Fruit fly (Drosophila melanogaster): Measurements from ENCODE around the gene Cortactin.

Cortactin gene

DNA sequence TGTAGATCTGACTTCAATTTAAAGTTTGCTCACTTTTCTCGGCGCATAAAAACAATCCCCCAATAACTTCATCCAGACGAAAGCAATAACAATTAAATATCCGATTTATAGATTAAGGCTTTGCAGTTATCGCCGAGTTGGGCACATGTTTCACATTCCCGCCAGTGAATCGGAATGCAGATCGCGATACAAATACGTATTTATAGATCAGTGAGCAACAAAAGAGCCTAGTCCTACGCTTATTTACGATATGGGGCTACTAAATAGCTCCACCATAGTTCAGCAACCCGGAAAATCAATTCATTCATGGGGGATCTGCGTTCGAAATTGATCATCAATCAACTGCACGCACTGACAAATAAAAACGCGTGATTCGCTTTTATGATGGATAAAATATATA is 27.8 kb upstream of the Cortactin start:
- TF ChIP-seq CTCF (optimal IDR thresholded peaks at IDR 0.05) (no peak), CG8478 (optimal IDR thresholded peaks at IDR 0.05) (no peak)

DNA sequence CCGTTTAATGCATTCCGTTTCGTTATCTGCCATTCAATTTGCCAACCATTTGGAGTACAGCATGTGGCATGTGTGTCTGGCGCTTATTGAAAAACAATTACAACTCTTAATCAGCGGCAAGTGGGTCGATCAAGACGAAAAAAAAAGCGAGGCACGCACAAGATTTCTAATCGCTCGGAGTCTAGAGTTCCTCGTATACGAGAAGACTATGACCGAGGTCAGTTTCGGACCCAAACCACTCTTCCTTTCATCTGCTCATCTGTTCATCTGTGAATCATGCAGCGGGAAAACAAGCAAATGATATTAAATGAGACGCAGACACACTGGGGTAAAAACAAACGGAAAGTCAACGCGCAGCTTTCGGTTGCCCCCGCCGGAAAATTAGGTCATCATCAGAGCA is 27.2 kb upstream of the Cortactin start:
- TF ChIP-seq CG8478 (optimal IDR thresholded peaks at IDR 0.05) (no peak), CTCF (optimal IDR thresholded peaks at IDR 0.05) (no peak)

DNA sequence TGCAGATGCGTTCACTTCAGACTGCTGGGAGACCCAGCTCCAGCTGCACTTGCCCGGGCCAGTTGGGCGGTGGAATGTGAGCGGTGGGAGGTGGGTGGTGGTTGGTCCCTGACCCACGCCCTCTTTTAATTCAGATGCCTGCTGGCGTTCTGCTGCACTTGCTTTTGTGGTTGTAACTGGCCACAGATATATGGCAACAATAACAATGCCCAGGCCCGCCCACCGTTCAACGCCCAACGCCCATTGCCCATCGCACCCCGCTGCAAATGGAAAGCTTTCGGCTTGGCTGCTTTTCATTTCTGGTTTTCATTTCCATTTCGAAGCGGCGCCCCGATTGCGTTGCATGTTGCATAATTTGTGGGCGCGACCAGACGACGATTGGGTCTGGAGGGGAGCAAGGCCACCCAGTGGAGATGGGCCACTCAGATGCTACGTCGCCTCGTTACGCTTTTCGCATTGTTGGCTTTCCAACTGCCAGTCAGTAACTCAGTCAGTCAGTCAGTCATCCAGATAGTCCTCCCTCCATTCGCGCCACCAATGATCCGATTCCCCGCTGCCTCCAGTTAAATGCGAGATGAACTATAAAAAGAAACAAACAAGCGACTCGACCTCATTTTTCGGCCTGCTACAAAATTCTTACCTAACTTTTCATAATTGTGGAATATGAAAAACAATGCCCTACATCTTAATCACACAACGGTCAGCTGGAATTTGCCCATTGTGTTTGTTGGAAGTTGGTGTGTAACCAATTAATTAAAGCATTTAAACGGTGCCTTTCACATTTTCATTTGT is 26.2 kb upstream of the Cortactin start:
- TF ChIP-seq CG8478 (optimal IDR thresholded peaks at IDR 0.05) (no peak), CTCF (optimal IDR thresholded peaks at IDR 0.05) (no peak)

DNA sequence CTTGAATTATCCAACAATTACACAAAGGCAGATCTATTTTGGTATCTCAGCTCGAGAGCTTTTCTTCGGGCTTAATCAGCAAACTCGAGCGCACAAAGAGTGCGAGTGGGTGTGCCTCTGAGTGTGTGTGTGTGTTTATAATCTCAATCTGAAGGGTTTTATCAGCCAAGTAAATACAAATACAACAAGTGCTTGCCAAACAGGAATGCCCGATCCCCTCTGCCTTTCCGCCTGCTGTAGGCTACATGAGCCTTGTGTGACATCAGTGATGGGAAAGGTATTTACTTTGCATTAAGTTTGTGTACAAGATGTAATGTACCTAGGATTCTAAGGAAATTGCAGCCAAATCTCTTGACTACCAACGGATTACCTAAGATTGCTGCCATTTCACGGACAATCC is 25.1 kb upstream of the Cortactin start:
- TF ChIP-seq CG8478 (optimal IDR thresholded peaks at IDR 0.05) (no peak), CTCF (optimal IDR thresholded peaks at IDR 0.05) (no peak)

DNA sequence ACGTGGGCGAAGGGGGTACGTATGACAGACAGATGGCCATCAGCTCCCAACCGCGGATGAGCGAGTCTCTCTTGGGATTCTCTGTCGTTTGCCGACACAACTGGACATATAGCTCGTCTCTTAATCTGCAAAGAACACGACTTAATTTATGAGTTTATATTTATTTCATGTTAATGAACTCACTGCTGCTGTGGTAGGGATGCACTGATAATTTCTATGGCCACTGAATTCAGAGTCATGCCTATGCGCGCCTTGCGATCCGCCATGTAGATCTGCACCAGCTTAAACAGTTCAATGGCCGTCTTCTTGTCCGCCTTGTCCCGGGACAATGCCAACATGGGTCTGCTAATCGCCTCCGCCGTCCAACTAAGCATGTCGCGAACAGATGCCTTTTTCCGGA is 20.7 kb upstream of the Cortactin start:
- TF ChIP-seq CG8478 (optimal IDR thresholded peaks at IDR 0.05): no peak
- TF ChIP-seq CTCF (optimal IDR thresholded peaks at IDR 0.05): no peak

DNA sequence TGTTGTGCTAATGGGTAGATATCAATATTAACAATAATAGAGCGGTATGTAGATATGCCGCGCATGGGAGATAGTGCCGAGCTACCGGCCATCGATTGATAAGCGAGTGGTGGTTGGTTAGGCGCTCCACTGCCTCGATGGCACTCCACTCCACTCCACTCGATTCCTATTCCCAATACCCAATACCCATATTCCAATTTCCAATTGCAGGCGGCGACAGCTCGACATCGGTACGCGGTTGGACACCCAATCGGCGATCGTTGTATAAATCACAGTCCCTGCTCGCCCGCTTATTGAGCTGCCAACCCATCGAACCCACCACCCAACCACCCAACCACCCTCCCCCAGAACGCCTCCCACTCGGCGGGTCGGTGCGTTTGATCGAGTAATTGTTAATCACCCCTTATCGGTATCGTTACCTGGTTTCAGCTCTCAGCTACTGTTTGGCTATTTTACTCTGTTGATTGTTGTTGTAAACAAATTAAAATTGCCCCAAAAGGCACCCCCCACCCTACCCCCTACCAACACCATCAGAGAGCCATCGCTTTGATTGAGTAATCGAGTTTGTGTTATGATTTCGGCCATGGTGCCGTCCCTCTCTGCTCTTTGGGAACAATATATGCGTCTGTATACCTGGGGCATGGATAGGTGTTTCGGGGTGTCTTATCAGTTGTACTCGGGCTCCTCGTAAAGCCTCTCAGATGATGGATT is 16.8 kb upstream of the Cortactin start, which contains the start of gene HHEX:
Gene HHEX, minus strand, starts transcription at position 51 of the 711 bp plus-strand sequence.
- no peak for TF ChIP-seq CTCF (optimal IDR thresholded peaks at IDR 0.05)
- TF ChIP-seq CG8478 (optimal IDR thresholded peaks at IDR 0.05): no peak

DNA sequence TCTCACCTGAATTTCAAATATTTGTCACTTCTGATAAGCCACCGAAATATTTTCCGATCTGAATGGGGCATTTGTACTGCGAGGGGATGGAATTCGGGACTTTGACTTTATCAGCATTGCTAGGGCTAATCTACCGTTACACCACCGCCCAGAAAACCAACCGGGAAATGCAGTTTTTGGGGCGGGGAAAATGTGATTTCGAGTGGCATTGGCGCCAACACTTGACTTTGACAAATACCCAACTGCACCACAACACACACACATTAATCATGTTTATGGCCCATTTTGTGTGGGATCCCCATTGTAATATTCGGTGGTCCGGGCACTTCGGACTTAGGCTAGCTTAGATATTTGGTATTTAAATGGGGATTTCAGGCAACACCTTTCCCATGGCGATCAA is 14.7 kb upstream of the Cortactin start:
- TF ChIP-seq CG8478 (optimal IDR thresholded peaks at IDR 0.05) (no peak), CTCF (optimal IDR thresholded peaks at IDR 0.05) (no peak)

DNA sequence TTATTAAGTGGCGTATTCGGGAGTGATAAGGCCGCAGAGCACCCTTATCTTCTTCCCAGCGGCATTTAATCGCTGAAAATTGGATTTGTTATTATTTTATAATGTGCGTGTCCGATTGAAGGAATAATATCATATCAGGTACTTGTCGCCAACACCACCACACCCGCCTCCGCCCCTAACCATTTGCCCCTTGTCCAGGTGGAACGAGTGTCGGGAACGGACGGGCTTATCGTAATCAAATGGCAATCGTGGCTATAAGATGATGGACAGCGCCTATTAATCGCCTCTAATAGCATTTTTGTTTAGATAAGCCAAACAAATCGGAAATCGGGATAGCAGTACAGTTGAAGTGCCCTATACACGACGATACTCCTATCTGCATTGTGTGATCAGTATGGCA is 13.9 kb upstream of the Cortactin start:
- no peak for TF ChIP-seq CG8478 (optimal IDR thresholded peaks at IDR 0.05)
- no peak for TF ChIP-seq CTCF (optimal IDR thresholded peaks at IDR 0.05)

DNA sequence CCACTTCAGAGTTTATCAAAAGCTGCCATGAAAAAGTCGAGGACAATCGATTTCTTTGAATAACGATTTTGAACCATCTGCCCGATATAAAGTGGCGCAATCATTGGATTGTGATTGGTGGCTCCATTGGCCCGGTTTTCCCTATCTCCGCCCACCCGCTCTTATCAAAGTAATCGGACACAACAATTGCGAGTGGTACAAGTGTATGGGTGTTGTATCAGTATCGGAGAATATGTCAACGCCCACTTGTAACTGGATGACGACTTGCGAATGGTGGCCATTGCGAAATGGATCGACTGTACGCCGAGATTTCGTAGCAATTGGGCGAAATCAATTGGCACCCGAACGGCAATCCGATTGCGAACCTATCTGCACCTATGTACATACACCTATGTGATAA is 13.3 kb upstream of the Cortactin start:
- no peak for TF ChIP-seq CTCF (optimal IDR thresholded peaks at IDR 0.05)
- no peak for TF ChIP-seq CG8478 (optimal IDR thresholded peaks at IDR 0.05)

DNA sequence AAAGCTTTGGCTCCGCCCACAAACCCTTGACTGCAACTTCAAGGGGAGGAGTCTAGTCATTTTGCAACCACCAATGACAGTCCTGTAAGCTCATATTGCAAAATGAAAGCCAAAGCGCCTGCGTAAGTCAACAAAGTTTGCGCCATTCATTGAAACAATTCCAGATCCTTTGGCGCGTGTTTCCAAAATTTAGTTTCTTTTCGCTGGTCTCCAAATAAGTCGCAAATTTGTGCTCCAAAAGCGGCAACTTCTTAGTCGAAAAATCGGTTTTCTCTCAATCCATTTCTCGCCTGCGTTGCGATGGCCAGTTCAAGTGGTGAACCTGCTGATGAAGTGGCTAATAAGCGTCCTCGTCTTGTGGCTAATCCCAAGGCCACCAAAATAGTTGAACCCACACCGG is 9.4 kb upstream of the Cortactin start, which contains the start of gene dmrt93B:
Gene dmrt93B, plus strand, starts transcription at position 301 of the 400 bp plus-strand sequence.
- TF ChIP-seq CG8478 (optimal IDR thresholded peaks at IDR 0.05): no peak
- TF ChIP-seq CTCF (optimal IDR thresholded peaks at IDR 0.05): no peak

DNA sequence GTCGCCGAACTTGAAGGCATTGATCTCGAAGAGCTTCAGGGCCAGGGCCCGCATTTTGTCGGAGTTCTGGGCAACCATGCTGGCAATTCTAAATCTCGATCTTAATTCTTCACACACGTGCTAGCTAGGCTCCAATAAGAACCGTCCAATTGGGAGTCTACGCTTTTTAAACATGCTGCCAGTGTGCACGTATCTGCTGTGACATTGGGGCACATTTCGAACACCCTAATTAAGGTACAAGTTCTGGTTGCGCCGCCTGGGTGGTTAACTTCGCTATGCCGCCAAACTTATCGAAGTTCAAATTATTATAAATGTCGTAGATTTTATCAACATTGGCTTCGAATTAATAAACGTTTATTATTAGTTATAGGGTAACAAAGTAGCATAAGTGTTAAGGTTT is 8.9 kb upstream of the Cortactin start, which contains the start of gene r-l:
Gene r-l, minus strand, starts transcription at position 179 of the 400 bp plus-strand sequence.
- TF ChIP-seq CG8478 (optimal IDR thresholded peaks at IDR 0.05) (no peak), CTCF (optimal IDR thresholded peaks at IDR 0.05) (peak; percentile 30 to 49)

DNA sequence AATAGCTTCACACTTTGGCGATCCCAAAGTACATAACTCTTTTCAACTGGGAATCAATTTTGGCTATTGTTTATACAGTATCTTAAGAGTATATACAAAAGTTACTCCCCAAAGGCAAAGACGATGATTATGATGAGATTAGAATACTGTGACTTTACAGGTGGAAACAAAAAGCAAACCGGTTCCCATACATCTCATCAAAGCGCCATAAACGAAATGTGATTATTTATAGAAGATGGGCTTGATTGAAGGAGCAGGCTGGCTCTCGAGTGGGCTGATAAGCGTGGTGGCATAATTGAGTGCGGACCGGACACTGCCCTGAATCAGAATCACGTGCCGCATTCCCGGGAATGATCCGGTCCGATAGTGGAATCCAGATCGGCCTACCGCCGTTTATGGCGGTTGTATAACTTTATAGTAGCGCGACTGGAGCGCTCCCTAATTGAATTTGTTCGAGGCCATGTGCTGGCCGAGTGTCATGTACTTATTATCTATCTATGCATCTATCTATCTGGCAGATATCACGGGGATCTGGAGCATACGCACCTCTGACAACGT is 7.8 kb upstream of the Cortactin start:
- TF ChIP-seq CTCF (optimal IDR thresholded peaks at IDR 0.05) (no peak), CG8478 (optimal IDR thresholded peaks at IDR 0.05) (no peak)

DNA sequence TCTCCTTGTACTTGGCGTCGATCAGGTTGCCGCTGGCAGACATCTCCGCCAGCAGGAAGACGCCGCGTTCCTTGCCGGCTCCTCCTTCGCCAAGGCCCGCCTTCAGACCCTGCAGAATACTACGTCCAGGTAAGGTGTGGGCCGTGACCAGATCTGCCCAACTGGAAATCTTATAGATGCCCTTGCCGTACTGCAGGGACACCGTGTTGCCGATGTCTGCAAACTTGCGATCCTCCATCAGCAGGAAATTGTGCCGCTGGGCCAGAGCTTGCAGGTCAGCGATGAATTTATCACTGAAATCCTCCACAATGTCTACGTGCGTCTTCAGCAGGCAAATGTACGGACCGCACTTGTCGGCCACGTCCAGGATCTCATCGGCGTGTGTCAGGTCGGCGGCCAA is 7.0 kb upstream of the Cortactin start:
- TF ChIP-seq CTCF (optimal IDR thresholded peaks at IDR 0.05) (no peak), CG8478 (optimal IDR thresholded peaks at IDR 0.05) (no peak)

DNA sequence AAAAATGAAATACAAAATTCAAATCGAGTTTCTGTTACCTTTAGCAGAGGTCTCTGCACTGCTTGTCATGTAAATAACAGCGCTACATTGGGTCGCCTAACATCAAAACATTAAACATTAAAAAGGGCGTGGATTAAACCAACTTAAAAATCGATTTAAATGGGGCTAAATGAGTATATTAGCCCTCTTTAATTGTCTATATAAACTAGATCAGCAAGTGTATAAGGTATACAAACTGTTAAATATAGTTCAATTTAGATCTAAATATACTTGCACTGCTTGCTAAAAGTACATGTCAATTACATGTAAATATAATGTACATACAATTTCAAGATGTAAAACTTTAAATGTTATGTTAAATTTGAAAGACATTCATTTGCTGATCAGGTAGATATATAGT is 5.5 kb upstream of the Cortactin start:
- TF ChIP-seq CG8478 (optimal IDR thresholded peaks at IDR 0.05): no peak
- peak in 1 of 2 experiments; percentile 2 for TF ChIP-seq CTCF (optimal IDR thresholded peaks at IDR 0.05)

DNA sequence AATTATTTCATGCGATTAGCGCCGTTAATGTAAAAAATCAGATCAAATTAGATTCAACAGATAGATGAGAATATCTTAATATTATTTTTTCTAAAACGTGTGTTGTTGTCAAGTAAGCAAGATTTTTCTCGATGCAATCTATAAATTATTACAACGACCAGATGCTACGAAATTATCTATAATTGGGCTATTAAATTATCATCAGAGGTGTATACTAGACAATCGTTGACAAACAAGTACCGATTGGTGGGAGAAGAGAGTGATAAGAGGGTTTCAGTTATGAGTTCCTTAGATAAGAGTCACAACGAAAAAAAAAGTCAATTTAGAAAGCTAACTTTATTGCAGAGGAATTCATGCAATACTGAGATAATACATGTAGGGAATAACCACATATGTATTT is 3.3 kb upstream of the Cortactin start:
- TF ChIP-seq CG8478 (optimal IDR thresholded peaks at IDR 0.05): no peak
- TF ChIP-seq CTCF (optimal IDR thresholded peaks at IDR 0.05): no peak

Measured in S2 (cell line).